Worm (Caenorhabditis elegans) whole organism, L2 larva: ENCODE measurements around the gene unc-58.

Experiments used
- nhr-12 ChIP-seq: fragments of 150-350 bp; optimal IDR thresholded peaks from 2 replicates; lab custom pipeline; 2014; ENCODE audit warnings: missing biosample characterization, missing genetic modification characterization
- snpc-4 ChIP-seq: fragments of 150-350 bp; optimal IDR thresholded peaks from 2 replicates; lab custom pipeline; 2014; ENCODE audit warnings: missing biosample characterization, missing genetic modification characterization

- TF ChIP-seq snpc-4 (tag; lab: Kevin White, UChicago) (no peak), nhr-12 (no peak)
Measured at ce11 chrX:10176295-10176694, 43.3 kb upstream of the unc-58 start, which contains the start of gene ncs-4.
